Worm (Caenorhabditis elegans): ENCODE data around the gene Y47D3A.21.

ce11 chrIII:11248897-11249296 lies 29.8 kb downstream of the Y47D3A.21 start:
- TF ChIP-seq flt-1 (GFP tag; IDR thresholded peaks at IDR 0.05): no peak
- no peak for TF ChIP-seq klf-2 (GFP tag; conservative IDR thresholded peaks at IDR 0.05)
- TF ChIP-seq T22C8.4 (GFP tag; IDR thresholded peaks at IDR 0.05): no peak
